Worm (Caenorhabditis elegans): ENCODE data around the gene T13C2.7.

DNA sequence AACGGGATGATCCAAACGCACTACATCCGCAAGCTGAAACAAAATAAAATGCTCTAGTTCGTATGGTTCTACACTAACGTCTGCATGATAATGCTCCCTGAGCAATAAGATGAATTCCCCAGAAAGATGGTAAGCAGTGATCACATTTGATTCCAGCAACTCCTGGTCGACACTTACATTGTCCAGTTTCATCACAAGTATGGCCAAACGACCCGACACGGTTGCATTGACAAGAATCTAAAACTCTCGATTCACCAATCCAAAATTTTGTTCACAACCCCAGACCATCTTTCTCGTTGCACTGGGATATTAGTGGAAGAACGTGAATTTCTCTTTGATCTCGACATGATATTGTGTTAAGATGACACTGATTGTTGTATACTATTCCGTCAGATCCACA, 9.2 kb upstream of the T13C2.7 start:
- TF ChIP-seq lin-15B (tag; optimal IDR thresholded peaks at IDR 0.05) (no peak), cey-2 (tag; optimal IDR thresholded peaks at IDR 0.05; ENCODE audit: borderline replicate concordance, insufficient read depth) (no peak), ceh-32 (tag; optimal IDR thresholded peaks at IDR 0.05; ENCODE audit: poor library complexity) (no peak), rbr-2 (tag; optimal IDR thresholded peaks at IDR 0.05) (no peak), nhr-41 (GFP tag; IDR thresholded peaks at IDR 0.05) (no peak), ztf-11 (tag; optimal IDR thresholded peaks at IDR 0.05) (no peak)

Measured in whole organism, L4 larva.